Worm (Caenorhabditis elegans) whole organism, late embryonic: ENCODE measurements around the gene C33H5.13.

Source experiments
- C38D4.7 ChIP-seq: fragments of 200-800 bp; sonication (Bioruptor generic); optimal IDR thresholded peaks from 2 replicates; lab custom pipeline; 2018; ENCODE audit warnings: mild to moderate bottlenecking, missing genetic modification characterization, moderate library complexity, missing compliant biosample characterization
- Y22D7AL.16 ChIP-seq: sonication (generic microtip); optimal IDR thresholded peaks from 2 replicates; lab custom pipeline; 2016; ENCODE audit warnings: missing genetic modification characterization, missing compliant biosample characterization
- ama-1 ChIP-seq: fragments of 150-350 bp; optimal IDR thresholded peaks from 2 replicates; lab custom pipeline; 2014
- ceh-14 ChIP-seq: sonication (generic microtip); optimal IDR thresholded peaks from 2 replicates; lab custom pipeline; 2016; ENCODE audit warnings: missing genotype, missing genetic modification characterization, missing compliant biosample characterization
- ceh-19 ChIP-seq: fragments of 200-800 bp; sonication (Bioruptor generic); optimal IDR thresholded peaks from 2 replicates; lab custom pipeline; 2018; ENCODE audit warnings: mild to moderate bottlenecking, missing genetic modification characterization, missing compliant biosample characterization
- ceh-48 ChIP-seq: sonication (generic microtip); optimal IDR thresholded peaks from 2 replicates; lab custom pipeline; 2016; ENCODE audit warnings: missing genetic modification characterization, inconsistent platforms, missing compliant biosample characterization
- elt-2 ChIP-seq: sonication (generic microtip); optimal IDR thresholded peaks from 2 replicates; lab custom pipeline; 2016; ENCODE audit warnings: missing genetic modification reagents, missing genetic modification characterization, missing compliant biosample characterization
- fkh-10 ChIP-seq: fragments of 150-350 bp; optimal IDR thresholded peaks from 2 replicates; lab custom pipeline; 2014; ENCODE audit warnings: missing biosample characterization, missing genetic modification reagents, missing genetic modification characterization
- pax-1 ChIP-seq: fragments of 150-350 bp; optimal IDR thresholded peaks from 2 replicates; lab custom pipeline; 2014; ENCODE audit warnings: missing biosample characterization, missing genetic modification characterization
- pqm-1 ChIP-seq: sonication (generic microtip); optimal IDR thresholded peaks from 2 replicates; lab custom pipeline; 2016; ENCODE audit warnings: missing genetic modification characterization, missing compliant biosample characterization
- unc-42 ChIP-seq: sonication (generic microtip); optimal IDR thresholded peaks from 2 replicates; lab custom pipeline; 2016; ENCODE audit warnings: missing genotype, missing genetic modification characterization, missing compliant biosample characterization
- unc-55 ChIP-seq: sonication (generic microtip); optimal IDR thresholded peaks from 2 replicates; lab custom pipeline; 2017; ENCODE audit warnings: missing biosample characterization, missing genetic modification reagents, missing genetic modification characterization
- unc-86 ChIP-seq: sonication (generic microtip); optimal IDR thresholded peaks from 2 replicates; lab custom pipeline; 2016; ENCODE audit warnings: missing genetic modification characterization, missing compliant biosample characterization

DNA sequence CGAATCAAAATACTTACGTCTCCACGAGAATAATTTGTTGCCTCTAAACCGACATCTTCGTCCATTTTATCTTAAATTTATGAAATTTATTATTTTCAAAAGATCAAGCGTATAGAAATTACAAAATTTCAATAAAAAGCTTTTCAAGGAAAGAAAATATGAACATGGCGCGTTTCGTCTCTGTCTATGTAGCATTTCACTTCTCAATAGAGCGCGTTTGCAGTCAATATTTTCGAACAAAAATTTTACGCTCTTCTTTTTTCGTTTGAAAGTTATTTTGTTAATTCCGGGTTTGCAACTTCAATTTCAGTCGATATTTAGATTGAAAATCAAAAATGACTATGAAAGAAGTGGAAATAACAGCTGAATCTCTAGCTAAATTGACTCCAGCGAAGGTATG, 17.9 kb downstream of the C33H5.13 start, which contains the start of the genes hcf-1 and swd-2.2:
- TF ChIP-seq elt-2 (no peak), C38D4.7 (GFP tag; lab: Kevin White, UChicago) (no peak), pqm-1 (tag; lab: Kevin White, UChicago) (no peak), fkh-10 (no peak), pax-1 (tag; lab: Kevin White, UChicago) (no peak), ama-1 (lab: Kevin White, UChicago) (no peak), unc-42 (tag; lab: Kevin White, UChicago) (no peak), unc-86 (no peak), ceh-19 (GFP tag; lab: Kevin White, UChicago) (no peak), Y22D7AL.16 (tag; lab: Kevin White, UChicago) (no peak), ceh-14 (tag; lab: Kevin White, UChicago) (no peak), ceh-48 (no peak), unc-55 (GFP tag; lab: Kevin White, UChicago) (no peak)
